Fruit fly (Drosophila melanogaster) whole organism, adult: Measurements from ENCODE around the gene mbf1.

ENCODE experiments used
- Clk ChIP-seq: fragments of 200-800 bp; sonication (Bioruptor generic); optimal IDR thresholded peaks from 2 replicates; lab custom pipeline; 2017; ENCODE audit warnings: missing biosample characterization, missing genetic modification characterization
- Mnt ChIP-seq: fragments of 200-800 bp; sonication (Bioruptor generic); optimal IDR thresholded peaks from 2 replicates; lab custom pipeline; 2016; ENCODE audit warnings: missing biosample characterization, mild to moderate bottlenecking, missing genetic modification characterization

The mbf1 gene

dm6 chr3L:16626199-16626598 is 52.0 kb downstream of the mbf1 start:
- TF ChIP-seq Clk (GFP tag; lab: Kevin White, UChicago) (no peak), Mnt (no peak)
